Fruit fly (Drosophila melanogaster) whole organism, embryonic: ENCODE data around the gene Vm26Ac.

Source experiments
- CG11723 ChIP-seq: fragments of 200-800 bp; sonication (Bioruptor generic); optimal IDR thresholded peaks from 2 replicates; lab custom pipeline; 2017; ENCODE audit warnings: missing biosample characterization, mild to moderate bottlenecking, missing genetic modification characterization
- CG12659 ChIP-seq: fragments of 200-800 bp; sonication (Bioruptor generic); optimal IDR thresholded peaks from 3 replicates; lab custom pipeline; 2017; ENCODE audit warnings: mild to moderate bottlenecking, missing biosample characterization, missing genetic modification reagents, missing genetic modification characterization
- CG15479 ChIP-seq: fragments of 200-800 bp; sonication (Bioruptor generic); optimal IDR thresholded peaks from 3 replicates; lab custom pipeline; 2019; ENCODE audit warnings: missing biosample characterization, mild to moderate bottlenecking, missing genetic modification characterization, moderate library complexity
- CG16863 ChIP-seq: fragments of 200-800 bp; sonication (Bioruptor generic); optimal IDR thresholded peaks from 3 replicates; lab custom pipeline; 2016; ENCODE audit warnings: missing biosample characterization, missing genetic modification characterization
- CG18011 ChIP-seq: fragments of 200-800 bp; sonication (Bioruptor generic); optimal IDR thresholded peaks from 2 replicates; lab custom pipeline; 2017; ENCODE audit warnings: missing biosample characterization, missing genetic modification characterization, mild to moderate bottlenecking, moderate library complexity, missing genotype
- CG18599 ChIP-seq: fragments of 200-800 bp; sonication (Bioruptor generic); optimal IDR thresholded peaks from 3 replicates; lab custom pipeline; 2017; ENCODE audit warnings: missing biosample characterization, missing genetic modification characterization, mild to moderate bottlenecking, moderate library complexity, missing genetic modification reagents
- CG2712 ChIP-seq: fragments of 200-800 bp; optimal IDR thresholded peaks from 3 replicates; lab custom pipeline; 2019; ENCODE audit warnings: missing biosample characterization, mild to moderate bottlenecking, missing genetic modification characterization, moderate library complexity
- CG31365 ChIP-seq: fragments of 200-800 bp; sonication (Bioruptor generic); optimal IDR thresholded peaks from 2 replicates; lab custom pipeline; 2018; ENCODE audit warnings: missing biosample characterization, mild to moderate bottlenecking, missing genetic modification characterization
- CG33557 ChIP-seq: fragments of 200-800 bp; sonication (Bioruptor generic); optimal IDR thresholded peaks from 2 replicates; lab custom pipeline; 2019; ENCODE audit warnings: missing biosample characterization, mild to moderate bottlenecking, missing genetic modification characterization, moderate library complexity
- CG34376 ChIP-seq: fragments of 200-800 bp; sonication (Bioruptor generic); optimal IDR thresholded peaks from 2 replicates; lab custom pipeline; 2018; ENCODE audit warnings: missing biosample characterization, mild to moderate bottlenecking, missing genetic modification characterization
- CG34422 ChIP-seq: fragments of 200-800 bp; sonication (Bioruptor generic); IDR thresholded peaks from 3 replicates; pipeline ENCODE4 v1.3.6; 2022; ENCODE audit warnings: missing biosample characterization, missing genetic modification characterization
- CG4854 ChIP-seq: fragments of 200-800 bp; sonication (Bioruptor generic); optimal IDR thresholded peaks from 2 replicates; lab custom pipeline; 2016; ENCODE audit warnings: missing biosample characterization, missing genetic modification characterization, inconsistent platforms
- CG6765 ChIP-seq: fragments of 200-800 bp; sonication (Bioruptor generic); optimal IDR thresholded peaks from 3 replicates; lab custom pipeline; 2017; ENCODE audit warnings: missing biosample characterization, mild to moderate bottlenecking, missing genetic modification characterization
- CG7786 ChIP-seq: fragments of 200-800 bp; sonication (Bioruptor generic); optimal IDR thresholded peaks from 2 replicates; lab custom pipeline; 2016; ENCODE audit warnings: missing biosample characterization, missing genetic modification characterization
- CG7928 ChIP-seq: fragments of 200-800 bp; sonication (Bioruptor generic); optimal IDR thresholded peaks from 2 replicates; lab custom pipeline; 2017; ENCODE audit warnings: missing biosample characterization, mild to moderate bottlenecking, missing genetic modification characterization
- CG9876 ChIP-seq: fragments of 200-800 bp; sonication (Bioruptor generic); optimal IDR thresholded peaks from 2 replicates; lab custom pipeline; 2016; ENCODE audit warnings: missing biosample characterization, missing genetic modification characterization
- CG9932 ChIP-seq: fragments of 200-800 bp; sonication (Bioruptor generic); IDR thresholded peaks from 2 replicates; pipeline ENCODE4 v1.3.6; 2022; ENCODE audit warnings: missing biosample characterization, missing genetic modification characterization
- D19B ChIP-seq: fragments of 200-800 bp; sonication (Bioruptor generic); optimal IDR thresholded peaks from 2 replicates; lab custom pipeline; 2017; ENCODE audit warnings: missing biosample characterization, mild to moderate bottlenecking, missing genetic modification characterization
- Dek ChIP-seq: fragments of 200-800 bp; sonication (Bioruptor generic); optimal IDR thresholded peaks from 3 replicates; lab custom pipeline; 2019; ENCODE audit warnings: missing biosample characterization, mild to moderate bottlenecking, missing genetic modification characterization, moderate library complexity
- Doc2 ChIP-seq: fragments of 200-800 bp; sonication (Bioruptor generic); IDR thresholded peaks from 2 replicates; pipeline ENCODE4 v1.3.6; 2022; ENCODE audit warnings: missing biosample characterization, missing genetic modification characterization
- Eip74EF ChIP-seq, 2 experiments: fragments of 200-800 bp in 1 of 2; fragments of >200 bp in 1 of 2; sonication (Bioruptor generic) in 1 of 2; optimal IDR thresholded peaks; 2 replicates each; lab custom pipeline; 2017 to 2019; ENCODE audit warnings: missing biosample characterization in 2 of 2, missing genetic modification characterization in 2 of 2, mild to moderate bottlenecking in 1 of 2, moderate library complexity in 1 of 2
- Fer2 ChIP-seq: fragments of 200-800 bp; sonication (Bioruptor generic); optimal IDR thresholded peaks from 2 replicates; lab custom pipeline; 2018; ENCODE audit warnings: missing biosample characterization, mild to moderate bottlenecking, missing genetic modification characterization, moderate library complexity
- HHEX ChIP-seq: fragments of 200-800 bp; sonication (Bioruptor generic); optimal IDR thresholded peaks from 3 replicates; lab custom pipeline; 2017; ENCODE audit warnings: missing biosample characterization, mild to moderate bottlenecking, missing genetic modification characterization, missing genetic modification reagents
- Hand ChIP-seq: fragments of 200-800 bp; sonication (Bioruptor generic); optimal IDR thresholded peaks from 2 replicates; lab custom pipeline; 2017; ENCODE audit warnings: mild to moderate bottlenecking, missing biosample characterization, missing genetic modification reagents, missing genetic modification characterization
- Hr51 ChIP-seq, 2 experiments: fragments of 200-800 bp; sonication (Bioruptor generic); optimal IDR thresholded peaks; 2 replicates in 1 of 2; 3 replicates in 1 of 2; lab custom pipeline; 2016 to 2018; ENCODE audit warnings: missing biosample characterization in 2 of 2, missing genetic modification characterization in 2 of 2, mild to moderate bottlenecking in 1 of 2, moderate library complexity in 1 of 2
- Hr78 ChIP-seq, 2 experiments: fragments of 200-800 bp in 1 of 2; fragments of >200 bp in 1 of 2; sonication (Bioruptor generic) in 1 of 2; optimal IDR thresholded peaks; 2 replicates each; lab custom pipeline; 2017 to 2019; ENCODE audit warnings: missing biosample characterization in 2 of 2, missing genetic modification characterization in 2 of 2, mild to moderate bottlenecking in 1 of 2, moderate library complexity in 1 of 2
- Lpt ChIP-seq: fragments of >200 bp; optimal IDR thresholded peaks from 2 replicates; lab custom pipeline; 2018; ENCODE audit warnings: missing biosample characterization, missing genetic modification characterization
- NC2α ChIP-seq: fragments of 200-800 bp; sonication (Bioruptor generic); optimal IDR thresholded peaks from 2 replicates; lab custom pipeline; 2016; ENCODE audit warnings: missing biosample characterization, missing genetic modification characterization
- NfI ChIP-seq: fragments of 200-800 bp; sonication (Bioruptor generic); optimal IDR thresholded peaks from 3 replicates; lab custom pipeline; 2018; ENCODE audit warnings: missing biosample characterization, mild to moderate bottlenecking, missing genetic modification characterization, moderate library complexity
- bsh ChIP-seq, 2 experiments: fragments of 200-800 bp; sonication (Bioruptor generic); optimal IDR thresholded peaks; 2 replicates each; lab custom pipeline; 2017 to 2018; ENCODE audit warnings: mild to moderate bottlenecking in 2 of 2, missing biosample characterization in 2 of 2, missing genetic modification characterization in 2 of 2, moderate library complexity in 1 of 2
- cwo ChIP-seq: fragments of 200-800 bp; sonication (Bioruptor generic); optimal IDR thresholded peaks from 3 replicates; lab custom pipeline; 2017; ENCODE audit warnings: missing biosample characterization, missing genetic modification characterization, mild to moderate bottlenecking, moderate library complexity, missing genetic modification reagents
- dmrt99B ChIP-seq: fragments of 200-800 bp; sonication (Bioruptor generic); optimal IDR thresholded peaks from 2 replicates; lab custom pipeline; 2018; ENCODE audit warnings: missing biosample characterization, mild to moderate bottlenecking, missing genetic modification characterization, moderate library complexity
- dysf ChIP-seq: fragments of 200-800 bp; sonication (Bioruptor generic); IDR thresholded peaks from 3 replicates; pipeline ENCODE4 v1.3.6; 2022; ENCODE audit warnings: missing biosample characterization, missing genetic modification characterization
- esg ChIP-seq: fragments of 200-800 bp; sonication (Bioruptor generic); conservative IDR thresholded peaks from 2 replicates; pipeline ENCODE4 v1.3.6; 2022; ENCODE audit warnings: missing biosample characterization, missing genetic modification characterization
- fru ChIP-seq: fragments of >200 bp; optimal IDR thresholded peaks from 2 replicates; lab custom pipeline; 2017
- grau ChIP-seq: fragments of 200-800 bp; optimal IDR thresholded peaks from 3 replicates; lab custom pipeline; 2019; ENCODE audit warnings: missing biosample characterization, mild to moderate bottlenecking, missing genetic modification characterization, moderate library complexity
- hkb ChIP-seq, 2 experiments: fragments of 200-800 bp in 1 of 2; fragments of >200 bp in 1 of 2; sonication (Bioruptor generic) in 1 of 2; IDR thresholded peaks in 1 of 2; optimal IDR thresholded peaks in 1 of 2; 2 replicates each; pipeline versions ENCODE4 v1.3.6 to Lab custom; 2017 to 2022; ENCODE audit warnings: missing biosample characterization in 1 of 2, missing genetic modification characterization in 1 of 2
- jing ChIP-seq: fragments of 200-800 bp; sonication (Bioruptor generic); optimal IDR thresholded peaks from 2 replicates; lab custom pipeline; 2018; ENCODE audit warnings: missing biosample characterization, mild to moderate bottlenecking, missing genetic modification characterization
- kni ChIP-seq: fragments of 200-800 bp; sonication (Bioruptor generic); optimal IDR thresholded peaks from 3 replicates; lab custom pipeline; 2017; ENCODE audit warnings: mild to moderate bottlenecking, missing biosample characterization, missing genetic modification reagents, missing genetic modification characterization
- lola ChIP-seq, 3 experiments: fragments of >200 bp in 2 of 3; fragments of 200-800 bp in 1 of 3; sonication (Bioruptor generic) in 1 of 3; optimal IDR thresholded peaks; 2 replicates each; lab custom pipeline; 2017 to 2019; ENCODE audit warnings: missing biosample characterization in 3 of 3, missing genetic modification characterization in 3 of 3, mild to moderate bottlenecking in 1 of 3, moderate library complexity in 1 of 3
- pho ChIP-seq: fragments of 200-800 bp; sonication (Bioruptor generic); optimal IDR thresholded peaks from 2 replicates; lab custom pipeline; 2016; ENCODE audit warnings: missing biosample characterization, missing genetic modification characterization
- phol ChIP-seq: fragments of 200-800 bp; sonication (Bioruptor generic); optimal IDR thresholded peaks from 3 replicates; lab custom pipeline; 2018; ENCODE audit warnings: missing biosample characterization, mild to moderate bottlenecking, missing genetic modification characterization, moderate library complexity
- salm ChIP-seq: fragments of 200-800 bp; sonication (Bioruptor generic); optimal IDR thresholded peaks from 2 replicates; lab custom pipeline; 2018; ENCODE audit warnings: missing biosample characterization, mild to moderate bottlenecking, missing genetic modification characterization
- schlank ChIP-seq: fragments of 200-800 bp; sonication (Bioruptor generic); optimal IDR thresholded peaks from 2 replicates; lab custom pipeline; 2018; ENCODE audit warnings: missing biosample characterization, mild to moderate bottlenecking, missing genetic modification characterization
- scrt ChIP-seq: fragments of 200-800 bp; sonication (Bioruptor generic); optimal IDR thresholded peaks from 2 replicates; lab custom pipeline; 2018; ENCODE audit warnings: missing biosample characterization, mild to moderate bottlenecking, missing genetic modification characterization, moderate library complexity
- sim ChIP-seq: fragments of 200-800 bp; sonication (Bioruptor generic); IDR thresholded peaks from 2 replicates; pipeline ENCODE4 v1.3.6; 2022; ENCODE audit warnings: missing biosample characterization, missing genetic modification characterization
- tup ChIP-seq: fragments of 200-800 bp; sonication (Bioruptor generic); optimal IDR thresholded peaks from 2 replicates; lab custom pipeline; 2016; ENCODE audit warnings: missing biosample characterization, mild to moderate bottlenecking, missing genetic modification characterization, moderate library complexity
- tx ChIP-seq: fragments of 200-800 bp; sonication (Bioruptor generic); optimal IDR thresholded peaks from 2 replicates; lab custom pipeline; 2016; ENCODE audit warnings: missing biosample characterization, missing genetic modification characterization

The Vm26Ac gene

dm6 chr2L:5974122-5974521, 15.7 kb upstream of the Vm26Ac start (continued):
- TF ChIP-seq Fer2 (peak; percentile 47), CG16863 (GFP tag; lab: Kevin White, UChicago) (no peak), esg (GFP tag; lab: Robert Waterston, UW) (no peak), tup (peak; percentile 56), CG31365 (peak; percentile 28), CG15479 (GFP tag; lab: Kevin White, UChicago) (no peak), CG12659 (GFP tag; lab: Kevin White, UChicago) (peak; percentile 58), kni (GFP tag; lab: Kevin White, UChicago) (peak; percentile 82), dmrt99B (tag; lab: Kevin White, UChicago) (peak; percentile 48), sim (GFP tag; lab: Robert Waterston, UW) (no peak), grau (tag; lab: Kevin White, UChicago) (peak; percentile 30), phol (no peak), pho (GFP tag; lab: Kevin White, UChicago) (no peak), fru (lab: Kevin White, UChicago) (no peak), scrt (GFP tag; lab: Kevin White, UChicago) (peak; percentile 63), NC2α (GFP tag; lab: Kevin White, UChicago) (no peak), Hr51 (GFP tag; optimal IDR thresholded peaks at IDR 0.05; lab: Kevin White, UChicago) (peak; percentile 30 to 52), CG4854 (GFP tag; lab: Kevin White, UChicago) (peak; percentile 27), CG7786 (GFP tag; lab: Kevin White, UChicago) (peak; percentile 0), Hr78 (GFP tag; optimal IDR thresholded peaks at IDR 0.05; lab: Kevin White, UChicago) (peak in 1 of 2 experiments; percentile 50), CG34376 (GFP tag; lab: Kevin White, UChicago) (peak; percentile 45), Eip74EF (GFP tag; optimal IDR thresholded peaks at IDR 0.05; lab: Kevin White, UChicago) (peak in 1 of 2 experiments; percentile 27), CG18599 (GFP tag; lab: Kevin White, UChicago) (peak; percentile 78), CG2712 (tag; lab: Kevin White, UChicago) (peak; percentile 6), CG7928 (GFP tag; lab: Kevin White, UChicago) (peak; percentile 45), tx (GFP tag; lab: Kevin White, UChicago) (no peak), cwo (GFP tag; lab: Kevin White, UChicago) (peak; percentile 12), CG18011 (GFP tag; lab: Kevin White, UChicago) (peak; percentile 2), D19B (peak; percentile 4), jing (GFP tag; lab: Kevin White, UChicago) (peak; percentile 1), HHEX (peak; percentile 71), salm (tag; lab: Kevin White, UChicago) (peak; percentile 45), schlank (tag; lab: Kevin White, UChicago) (peak; percentile 77), CG9932 (GFP tag; lab: Robert Waterston, UW) (peak; percentile 38; the same call in 1 of the 2 replicates), CG34422 (GFP tag; lab: Robert Waterston, UW) (peak; percentile 20; the same call in 1 of the 3 replicates), bsh (GFP tag; optimal IDR thresholded peaks at IDR 0.05; lab: Kevin White, UChicago) (peak in 1 of 2 experiments; percentile 55), CG9876 (no peak), Lpt (no peak), Hand (GFP tag; lab: Kevin White, UChicago) (peak; percentile 34), dysf (GFP tag; lab: Robert Waterston, UW) (peak; percentile 15; the same call in 1 of the 3 replicates), Doc2 (no peak), CG33557 (GFP tag; lab: Kevin White, UChicago) (peak; percentile 61), CG11723 (GFP tag; lab: Kevin White, UChicago) (peak; percentile 65), NfI (GFP tag; lab: Kevin White, UChicago) (peak; percentile 45), CG6765 (GFP tag; lab: Kevin White, UChicago) (peak; percentile 80), lola (GFP tag; optimal IDR thresholded peaks at IDR 0.05; lab: Kevin White, UChicago) (peak in 1 of 3 experiments; percentile 19), Dek (tag; lab: Kevin White, UChicago) (peak; percentile 42), hkb (optimal IDR thresholded peaks at IDR 0.05; lab: Kevin White, UChicago) (no peak), hkb (GFP tag; IDR thresholded peaks at IDR 0.05; lab: Robert Waterston, UW) (peak; percentile 75)
